Fruit fly (Drosophila melanogaster) whole organism, embryonic: Measurements from ENCODE around the gene Df31.
A peak's percentile ranks its signal among the peaks of the same experiment; 100 is the strongest.

Experiments used
- CG11093 ChIP-seq: fragments of 200-800 bp; sonication (Bioruptor generic); IDR thresholded peaks from 3 replicates; pipeline ENCODE4 v1.3.6; 2022; ENCODE audit warnings: missing biosample characterization, missing genetic modification characterization
- CG11504 ChIP-seq: fragments of 200-800 bp; sonication (Bioruptor generic); optimal IDR thresholded peaks from 3 replicates; lab custom pipeline; 2019; ENCODE audit warnings: missing biosample characterization, mild to moderate bottlenecking, missing genetic modification characterization, moderate library complexity
- CG12219 ChIP-seq: fragments of 200-800 bp; sonication (Bioruptor generic); optimal IDR thresholded peaks from 3 replicates; lab custom pipeline; 2018; ENCODE audit warnings: missing biosample characterization, mild to moderate bottlenecking, missing genetic modification characterization
- CG13296 ChIP-seq: fragments of 200-800 bp; sonication (Bioruptor generic); optimal IDR thresholded peaks from 3 replicates; lab custom pipeline; 2018; ENCODE audit warnings: missing biosample characterization, mild to moderate bottlenecking, missing genetic modification characterization
- CG14710 ChIP-seq: fragments of 200-800 bp; sonication (Bioruptor generic); optimal IDR thresholded peaks from 3 replicates; lab custom pipeline; 2019; ENCODE audit warnings: missing biosample characterization, mild to moderate bottlenecking, missing genetic modification characterization, moderate library complexity
- CG15073 ChIP-seq: fragments of 200-800 bp; sonication (Bioruptor generic); optimal IDR thresholded peaks from 2 replicates; lab custom pipeline; 2016; ENCODE audit warnings: missing biosample characterization, missing genetic modification characterization
- CG15514 ChIP-seq: fragments of 200-800 bp; sonication (Bioruptor generic); optimal IDR thresholded peaks from 3 replicates; lab custom pipeline; 2017; ENCODE audit warnings: missing biosample characterization, missing genetic modification characterization, mild to moderate bottlenecking, moderate library complexity, missing genetic modification reagents
- CG15696 ChIP-seq: fragments of 200-800 bp; sonication (Bioruptor generic); optimal IDR thresholded peaks from 2 replicates; lab custom pipeline; 2019; ENCODE audit warnings: missing biosample characterization, mild to moderate bottlenecking, missing genetic modification characterization, moderate library complexity
- CG16815 ChIP-seq: fragments of 200-800 bp; sonication (Bioruptor generic); optimal IDR thresholded peaks from 3 replicates; lab custom pipeline; 2017; ENCODE audit warnings: missing biosample characterization, mild to moderate bottlenecking, missing genetic modification characterization
- CG17328 ChIP-seq: fragments of 200-800 bp; sonication (Bioruptor generic); IDR thresholded peaks from 2 replicates; pipeline ENCODE4 v1.3.6; 2022; ENCODE audit warnings: missing biosample characterization, missing genetic modification characterization
- CG18619 ChIP-seq: fragments of 200-800 bp; sonication (Bioruptor generic); optimal IDR thresholded peaks from 3 replicates; lab custom pipeline; 2017; ENCODE audit warnings: missing biosample characterization, mild to moderate bottlenecking, missing genetic modification characterization
- CG18764 ChIP-seq: fragments of 200-800 bp; sonication (Bioruptor generic); optimal IDR thresholded peaks from 3 replicates; lab custom pipeline; 2016; ENCODE audit warnings: missing biosample characterization, missing genetic modification characterization
- CG31224 ChIP-seq: fragments of 200-800 bp; sonication (Bioruptor generic); IDR thresholded peaks from 2 replicates; pipeline ENCODE4 v1.3.6; 2022; ENCODE audit warnings: missing biosample characterization, missing genetic modification characterization
- CG32772 ChIP-seq: fragments of 200-800 bp; sonication (Bioruptor generic); IDR thresholded peaks from 2 replicates; pipeline ENCODE4 v1.3.6; 2022; ENCODE audit warnings: missing biosample characterization, missing genetic modification characterization
- CG3726 ChIP-seq: fragments of 200-800 bp; sonication (Bioruptor generic); IDR thresholded peaks from 3 replicates; pipeline ENCODE4, ENCODE4 v1.3.6; 2022; ENCODE audit warnings: missing biosample characterization, missing genetic modification characterization
- CG3995 ChIP-seq: fragments of 200-800 bp; sonication (Bioruptor generic); optimal IDR thresholded peaks from 3 replicates; lab custom pipeline; 2016; ENCODE audit warnings: missing biosample characterization, missing genetic modification characterization
- CG4730 ChIP-seq: fragments of 200-800 bp; sonication (Bioruptor generic); IDR thresholded peaks from 2 replicates; pipeline ENCODE4 v1.3.6; 2022; ENCODE audit warnings: missing biosample characterization, missing genetic modification characterization
- CG8478 ChIP-seq: fragments of >200 bp; optimal IDR thresholded peaks from 2 replicates; lab custom pipeline; 2018
- CrebB ChIP-seq: fragments of 200-800 bp; sonication (Bioruptor generic); optimal IDR thresholded peaks from 3 replicates; lab custom pipeline; 2018; ENCODE audit warnings: missing biosample characterization, mild to moderate bottlenecking, missing genetic modification characterization
- D19A ChIP-seq: fragments of 200-800 bp; optimal IDR thresholded peaks from 3 replicates; lab custom pipeline; 2019; ENCODE audit warnings: missing biosample characterization, mild to moderate bottlenecking, missing genetic modification characterization, moderate library complexity
- Ets97D ChIP-seq: fragments of 200-800 bp; sonication (Bioruptor generic); optimal IDR thresholded peaks from 3 replicates; lab custom pipeline; 2016; ENCODE audit warnings: missing biosample characterization, missing genetic modification characterization
- HHEX ChIP-seq: fragments of 200-800 bp; sonication (Bioruptor generic); optimal IDR thresholded peaks from 3 replicates; lab custom pipeline; 2017; ENCODE audit warnings: missing biosample characterization, mild to moderate bottlenecking, missing genetic modification characterization, missing genetic modification reagents
- HmgZ ChIP-seq: fragments of 200-800 bp; sonication (Bioruptor generic); optimal IDR thresholded peaks from 2 replicates; lab custom pipeline; 2018; ENCODE audit warnings: missing biosample characterization, mild to moderate bottlenecking, missing genetic modification characterization
- Hsf ChIP-seq: fragments of 200-800 bp; sonication (Bioruptor generic); optimal IDR thresholded peaks from 3 replicates; lab custom pipeline; 2016; ENCODE audit warnings: missing biosample characterization, missing genetic modification characterization
- Kr ChIP-seq: fragments of 200-800 bp; sonication (Bioruptor generic); optimal IDR thresholded peaks from 2 replicates; lab custom pipeline; 2017; ENCODE audit warnings: missing biosample characterization, mild to moderate bottlenecking, missing genetic modification characterization
- Lim3 ChIP-seq: fragments of 200-800 bp; sonication (Bioruptor generic); IDR thresholded peaks from 2 replicates; pipeline ENCODE4 v1.3.6; 2022; ENCODE audit warnings: missing biosample characterization, missing genetic modification characterization
- Med ChIP-seq: fragments of 200-800 bp; sonication (Bioruptor generic); peaks from one replicate; lab custom pipeline; 2016; ENCODE audit warnings: missing biosample characterization, missing genetic modification characterization, mild to moderate bottlenecking, inconsistent platforms, moderate library complexity
- Optix ChIP-seq: fragments of 200-800 bp; sonication (Bioruptor generic); IDR thresholded peaks from 3 replicates; pipeline ENCODE4 v1.3.6; 2022; ENCODE audit warnings: missing biosample characterization, missing genetic modification characterization
- Rx ChIP-seq: fragments of 200-800 bp; sonication (Bioruptor generic); IDR thresholded peaks from 2 replicates; pipeline ENCODE4 v1.3.6; 2022; ENCODE audit warnings: missing biosample characterization, missing genetic modification characterization
- Sry-δ ChIP-seq: fragments of 200-800 bp; sonication (Bioruptor generic); optimal IDR thresholded peaks from 2 replicates; lab custom pipeline; 2016; ENCODE audit warnings: missing biosample characterization, missing genetic modification characterization
- Vsx1 ChIP-seq: fragments of 200-800 bp; sonication (Bioruptor generic); optimal IDR thresholded peaks from 2 replicates; lab custom pipeline; 2017; ENCODE audit warnings: missing biosample characterization, mild to moderate bottlenecking, missing genetic modification characterization, missing genetic modification reagents
- aop ChIP-seq: fragments of 200-800 bp; sonication (Bioruptor generic); IDR thresholded peaks from 2 replicates; pipeline ENCODE4 v1.3.6; 2022; ENCODE audit warnings: missing biosample characterization, missing genetic modification characterization
- ash1 ChIP-seq: fragments of 200-800 bp; sonication (Bioruptor generic); optimal IDR thresholded peaks from 2 replicates; lab custom pipeline; 2018; ENCODE audit warnings: missing biosample characterization, mild to moderate bottlenecking, missing genetic modification characterization
- ato ChIP-seq: fragments of 200-800 bp; sonication (Bioruptor generic); IDR thresholded peaks from 2 replicates; pipeline ENCODE4 v1.3.6; 2022; ENCODE audit warnings: missing biosample characterization, missing genetic modification characterization; ENCODE audit not compliant: partially characterized antibody
- bab2 ChIP-seq: fragments of 200-800 bp; sonication (Bioruptor generic); optimal IDR thresholded peaks from 2 replicates; lab custom pipeline; 2016; ENCODE audit warnings: missing biosample characterization, missing genetic modification characterization
- bbx ChIP-seq: fragments of 200-800 bp; sonication (Bioruptor generic); IDR thresholded peaks from 2 replicates; pipeline ENCODE4 v1.3.6; 2022; ENCODE audit warnings: missing biosample characterization, missing genetic modification characterization; ENCODE audit not compliant: partially characterized antibody
- br ChIP-seq: fragments of >200 bp; optimal IDR thresholded peaks from 2 replicates; lab custom pipeline; 2017
- caup ChIP-seq: fragments of 200-800 bp; sonication (Bioruptor generic); optimal IDR thresholded peaks from 3 replicates; lab custom pipeline; 2017; ENCODE audit warnings: missing biosample characterization, mild to moderate bottlenecking, missing genetic modification characterization, moderate library complexity; ENCODE audit not compliant: severe bottlenecking
- fd3F ChIP-seq: fragments of 200-800 bp; sonication (Bioruptor generic); optimal IDR thresholded peaks from 2 replicates; lab custom pipeline; 2018; ENCODE audit warnings: missing biosample characterization, mild to moderate bottlenecking, missing genetic modification characterization, moderate library complexity
- fu2 ChIP-seq: fragments of 200-800 bp; sonication (Bioruptor generic); optimal IDR thresholded peaks from 2 replicates; lab custom pipeline; 2016; ENCODE audit warnings: missing biosample characterization, missing genetic modification characterization
- gem ChIP-seq: fragments of 200-800 bp; sonication (Bioruptor generic); optimal IDR thresholded peaks from 2 replicates; lab custom pipeline; 2019; ENCODE audit warnings: missing biosample characterization, mild to moderate bottlenecking, missing genetic modification characterization, moderate library complexity
- h ChIP-seq: fragments of >200 bp; optimal IDR thresholded peaks from 2 replicates; lab custom pipeline; 2017
- ken ChIP-seq: fragments of 200-800 bp; sonication (Bioruptor generic); IDR thresholded peaks from 3 replicates; pipeline ENCODE4 v1.3.6; 2022; ENCODE audit warnings: missing biosample characterization, missing genetic modification characterization
- klu ChIP-seq: fragments of 200-800 bp; sonication (Bioruptor generic); IDR thresholded peaks from 2 replicates; pipeline ENCODE4 v1.3.6; 2022; ENCODE audit warnings: missing biosample characterization, missing genetic modification characterization
- lilli ChIP-seq: fragments of 200-800 bp; sonication (Bioruptor generic); optimal IDR thresholded peaks from 3 replicates; lab custom pipeline; 2016; ENCODE audit warnings: missing biosample characterization, missing genetic modification characterization
- p53 ChIP-seq: fragments of 200-800 bp; sonication (Bioruptor generic); optimal IDR thresholded peaks from 2 replicates; lab custom pipeline; 2016; ENCODE audit warnings: missing biosample characterization, missing genetic modification characterization
- pros ChIP-seq: fragments of 200-800 bp; sonication (Bioruptor generic); optimal IDR thresholded peaks from 3 replicates; lab custom pipeline; 2019; ENCODE audit warnings: missing biosample characterization, mild to moderate bottlenecking, missing genetic modification characterization, moderate library complexity
- ranshi ChIP-seq: fragments of 200-800 bp; sonication (Bioruptor generic); IDR thresholded peaks from 2 replicates; pipeline ENCODE4 v1.3.6; 2022; ENCODE audit warnings: missing biosample characterization, missing genetic modification characterization
- sc ChIP-seq, 3 experiments: fragments of >200 bp in 2 of 3; fragments of 200-800 bp in 1 of 3; sonication (Bioruptor generic) in 1 of 3; optimal IDR thresholded peaks; 2 replicates in 2 of 3; 3 replicates in 1 of 3; lab custom pipeline; 2017; ENCODE audit warnings: mild to moderate bottlenecking in 1 of 3, missing biosample characterization in 1 of 3, missing genetic modification characterization in 1 of 3, missing genetic modification reagents in 1 of 3
- schlank ChIP-seq: fragments of 200-800 bp; sonication (Bioruptor generic); optimal IDR thresholded peaks from 2 replicates; lab custom pipeline; 2018; ENCODE audit warnings: missing biosample characterization, mild to moderate bottlenecking, missing genetic modification characterization
- sqz ChIP-seq: fragments of 200-800 bp; sonication (Bioruptor generic); optimal IDR thresholded peaks from 3 replicates; lab custom pipeline; 2018; ENCODE audit warnings: missing biosample characterization, mild to moderate bottlenecking, missing genetic modification characterization
- zfh1 ChIP-seq: fragments of 200-800 bp; sonication (Bioruptor generic); IDR thresholded peaks from 3 replicates; pipeline ENCODE4 v1.3.6; 2022; ENCODE audit warnings: missing biosample characterization, missing genetic modification characterization

Df31 gene

DNA sequence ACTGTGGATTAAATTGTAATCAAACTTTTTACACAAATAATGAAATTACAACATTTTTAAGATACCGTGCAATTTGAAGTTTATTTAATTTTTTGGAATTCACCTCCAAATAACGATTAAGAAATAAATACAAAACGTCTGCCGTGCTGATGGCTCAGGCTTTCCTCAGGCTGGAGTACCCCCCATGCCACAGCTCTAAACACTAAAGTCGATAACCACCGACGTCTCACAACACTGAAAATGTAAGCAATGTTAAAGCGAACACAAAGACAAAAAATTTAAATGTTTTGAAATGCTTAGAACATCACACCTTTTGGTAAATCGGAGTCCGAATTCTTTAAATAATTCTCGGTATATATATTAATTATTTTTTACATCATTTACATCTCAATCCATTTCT, 27.7 kb upstream of the Df31 start (continued):
- peak; percentile 27 for TF ChIP-seq CG13296
- peak; percentile 25 for TF ChIP-seq CG15696 (tag; lab: Kevin White, UChicago)
- peak; percentile 78 for TF ChIP-seq CG3995 (GFP tag; lab: Kevin White, UChicago)
- peak; percentile 11 for TF ChIP-seq CG18764 (GFP tag; lab: Kevin White, UChicago)
- TF ChIP-seq CG11093, result no peak
- TF ChIP-seq ash1 (GFP tag; lab: Kevin White, UChicago), result no peak
- peak; percentile 42 for TF ChIP-seq Sry-δ (GFP tag; lab: Kevin White, UChicago)
- TF ChIP-seq CG18619 (GFP tag; lab: Kevin White, UChicago), result peak; percentile 29
- TF ChIP-seq CG32772 (GFP tag; lab: Robert Waterston, UW), result no peak; the same call in 1 of the 2 replicates
- peak; percentile 61 for TF ChIP-seq bab2
- TF ChIP-seq pros (GFP tag; lab: Kevin White, UChicago), result no peak
- TF ChIP-seq bbx (GFP tag; lab: Robert Waterston, UW), result no peak
- no peak for TF ChIP-seq p53 (GFP tag; lab: Kevin White, UChicago)
- peak; percentile 95 for TF ChIP-seq Med
- peak; percentile 75 for TF ChIP-seq gem
- no peak; the same call in 2 of the 3 replicates for TF ChIP-seq ken (GFP tag; lab: Robert Waterston, UW)
- peak; percentile 81 for TF ChIP-seq zfh1 (GFP tag; lab: Robert Waterston, UW)
- TF ChIP-seq br (lab: Kevin White, UChicago), result no peak
- TF ChIP-seq Vsx1, result peak; percentile 14
- TF ChIP-seq CG4730 (GFP tag; lab: Robert Waterston, UW), result no peak; the same call in 1 of the 2 replicates
- no peak; the same call in 1 of the 2 replicates for TF ChIP-seq ranshi (GFP tag; lab: Robert Waterston, UW)
- TF ChIP-seq lilli (GFP tag; lab: Kevin White, UChicago), result peak; percentile 78
- TF ChIP-seq Rx (GFP tag; lab: Robert Waterston, UW), result peak; percentile 46; the same call in 1 of the 2 replicates
- no peak for TF ChIP-seq Kr (GFP tag; lab: Kevin White, UChicago)
- peak; percentile 56 for TF ChIP-seq D19A (tag; lab: Kevin White, UChicago)
- peak; percentile 49 for TF ChIP-seq fu2 (GFP tag; lab: Kevin White, UChicago)
- no peak for TF ChIP-seq Optix (GFP tag; lab: Robert Waterston, UW)
- no peak for TF ChIP-seq CrebB (tag; lab: Kevin White, UChicago)
- peak; percentile 61 for TF ChIP-seq Hsf (GFP tag; lab: Kevin White, UChicago)
- no peak for TF ChIP-seq CG15073 (GFP tag; lab: Kevin White, UChicago)
- TF ChIP-seq schlank, result no peak
- peak; percentile 54 for TF ChIP-seq CG15514 (GFP tag; lab: Kevin White, UChicago)
- peak; percentile 23 for TF ChIP-seq fd3F (GFP tag; lab: Kevin White, UChicago)
- TF ChIP-seq aop (GFP tag; lab: Robert Waterston, UW), result no peak
- no peak for TF ChIP-seq Lim3 (GFP tag; lab: Robert Waterston, UW)
- peak; percentile 24 for TF ChIP-seq CG12219 (GFP tag; lab: Kevin White, UChicago)
- TF ChIP-seq sqz (GFP tag; lab: Kevin White, UChicago), result peak; percentile 21
- peak; percentile 34 for TF ChIP-seq HHEX (GFP tag; lab: Kevin White, UChicago)
- peak; percentile 23 for TF ChIP-seq CG16815
- TF ChIP-seq ato (GFP tag; lab: Robert Waterston, UW), result no peak
- no peak for TF ChIP-seq CG17328 (GFP tag; lab: Robert Waterston, UW)
- peak; percentile 63 for TF ChIP-seq caup (GFP tag; lab: Kevin White, UChicago)
- TF ChIP-seq CG11504 (tag; lab: Kevin White, UChicago), result peak; percentile 66
- TF ChIP-seq CG8478 (lab: Kevin White, UChicago), result no peak
- no peak for TF ChIP-seq CG3726 (GFP tag; lab: Robert Waterston, UW)
- TF ChIP-seq klu (GFP tag; lab: Robert Waterston, UW), result no peak
- peak; percentile 50 for TF ChIP-seq CG14710 (tag; lab: Kevin White, UChicago)
- peak; percentile 73 for TF ChIP-seq Ets97D (GFP tag; lab: Kevin White, UChicago)
- TF ChIP-seq HmgZ (tag; lab: Kevin White, UChicago), result peak; percentile 49
- no peak for TF ChIP-seq h (lab: Kevin White, UChicago)
- peak; percentile 35; the same call in 1 of the 2 replicates for TF ChIP-seq CG31224
- no peak for TF ChIP-seq sc (optimal IDR thresholded peaks at IDR 0.05; lab: Kevin White, UChicago)
- no peak for TF ChIP-seq sc (GFP tag; optimal IDR thresholded peaks at IDR 0.05; lab: Kevin White, UChicago)
